Worm (Caenorhabditis elegans) whole organism, L4/young adult: Measurements from ENCODE around the gene tcl-2.

Source experiments
- W03F9.2 ChIP-seq: fragments of 150-350 bp; optimal IDR thresholded peaks from 2 replicates; lab custom pipeline; 2014; ENCODE audit warnings: missing biosample characterization, missing genetic modification characterization
- him-1 ChIP-seq: sonication (generic microtip); optimal IDR thresholded peaks from 2 replicates; lab custom pipeline; 2016; ENCODE audit warnings: missing genotype, missing genetic modification reagents, missing genetic modification characterization, missing compliant biosample characterization

DNA sequence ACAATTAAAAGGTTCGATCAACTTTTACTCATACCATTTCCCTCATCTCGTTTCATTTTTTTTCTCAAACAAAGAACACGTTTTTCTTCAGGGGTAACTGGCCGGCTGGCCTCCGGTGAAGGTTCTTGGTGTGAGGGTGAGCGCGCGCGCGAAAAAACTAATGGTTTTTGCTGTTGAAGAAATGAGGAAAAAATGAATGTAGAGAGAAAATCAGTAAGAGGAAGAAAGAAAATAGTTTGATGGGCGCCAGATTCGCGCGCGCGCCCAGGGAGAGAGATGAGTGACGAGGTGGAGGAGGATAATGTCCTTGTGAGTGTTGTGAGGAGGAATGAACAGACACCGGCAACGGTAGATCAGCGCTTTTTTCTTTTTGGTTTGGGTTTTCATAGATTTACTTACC is 7.8 kb upstream of the tcl-2 start:
- TF ChIP-seq W03F9.2, result no peak
- no peak for TF ChIP-seq him-1 (tag; lab: Kevin White, UChicago)
